Fruit fly (Drosophila melanogaster): Measurements from ENCODE around the gene awd.

DNA sequence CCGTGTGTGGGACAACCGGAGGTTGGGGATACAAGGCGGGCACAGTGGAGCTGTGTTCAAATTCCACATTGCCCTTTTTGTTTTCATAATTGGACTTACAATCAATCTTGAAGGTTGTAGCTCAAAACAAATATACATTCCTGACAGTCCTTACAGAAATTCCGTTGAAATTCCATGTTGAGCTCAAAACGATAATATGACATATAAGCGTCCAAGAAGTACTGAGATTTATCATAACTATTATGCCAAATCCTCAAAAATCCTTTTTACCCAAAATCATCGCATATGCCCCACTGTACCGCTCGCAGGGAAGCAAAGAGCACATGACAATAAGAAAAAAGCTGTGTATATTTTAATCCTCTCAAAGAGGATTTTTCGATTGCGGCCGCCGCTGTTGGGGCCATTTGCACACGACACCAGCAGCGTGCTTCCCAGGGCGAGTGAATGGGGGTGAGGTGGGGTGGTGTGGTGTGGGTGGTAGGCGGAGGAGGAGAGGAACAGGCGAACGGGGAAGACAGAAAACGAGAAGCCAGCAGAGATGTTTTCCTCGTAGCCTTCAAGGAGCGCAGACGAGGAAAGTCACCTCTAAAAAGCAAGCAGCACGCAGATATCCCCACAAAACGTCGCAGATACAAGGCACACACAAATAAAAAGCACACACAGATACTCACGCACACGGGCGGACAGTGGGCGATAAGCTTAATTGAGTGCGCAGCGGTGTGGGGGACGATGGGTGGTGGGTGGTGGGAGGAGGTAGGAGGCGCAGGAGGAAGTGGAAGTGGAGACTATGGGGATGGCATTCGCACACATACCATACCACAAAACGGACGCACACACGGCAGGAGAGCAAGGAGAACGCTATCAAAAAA is 28.3 kb downstream of the awd start:
- TF ChIP-seq CG13204 (GFP tag; optimal IDR thresholded peaks at IDR 0.05) (peak; percentile 67), CG8301 (tag; optimal IDR thresholded peaks at IDR 0.05) (peak; percentile 76), CG34367 (tag; optimal IDR thresholded peaks at IDR 0.05) (peak; percentile 79), CG10348 (GFP tag; IDR thresholded peaks at IDR 0.05) (peak; percentile 46; the same call in 1 of the 2 replicates), CG17806 (tag; optimal IDR thresholded peaks at IDR 0.05) (peak; percentile 79), Pif1A (GFP tag; optimal IDR thresholded peaks at IDR 0.05) (peak; percentile 89), EcR (GFP tag; optimal IDR thresholded peaks at IDR 0.05) (no peak), CG12605 (GFP tag; IDR thresholded peaks at IDR 0.05) (no peak)

Measured in whole organism, pupa.